Worm (Caenorhabditis elegans) whole organism, L4/young adult: ENCODE measurements around the gene sel-5.

ENCODE experiments used
- W03F9.2 ChIP-seq: fragments of 150-350 bp; optimal IDR thresholded peaks from 2 replicates; lab custom pipeline; 2014; ENCODE audit warnings: missing biosample characterization, missing genetic modification characterization
- dao-5 ChIP-seq: sonication (generic microtip); optimal IDR thresholded peaks from 2 replicates; lab custom pipeline; 2016; ENCODE audit warnings: missing genotype, missing genetic modification characterization, moderate library complexity, missing compliant biosample characterization
- him-1 ChIP-seq: sonication (generic microtip); optimal IDR thresholded peaks from 2 replicates; lab custom pipeline; 2016; ENCODE audit warnings: missing genotype, missing genetic modification reagents, missing genetic modification characterization, missing compliant biosample characterization

Gene sel-5

ce11 chrIII:4593098-4593697 lies 15.0 kb upstream of the sel-5 start, which contains the start of gene erh-2:
TSS of gene erh-2 (plus strand) at chrIII:4593231.
- no peak for TF ChIP-seq him-1 (tag; lab: Kevin White, UChicago)
- TF ChIP-seq W03F9.2: no peak

ce11 chrIII:4587177-4587576 lies 8.9 kb upstream of the sel-5 start, which contains the start of the genes F35G12.7 and smc-4:
TSS of gene F35G12.7 (minus strand) at chrIII:4587330.
TSS of gene smc-4 (plus strand) at chrIII:4587501.
- TF ChIP-seq W03F9.2 (no peak), dao-5 (no peak), him-1 (tag; lab: Kevin White, UChicago) (no peak)

- TF ChIP-seq W03F9.2: no peak
- TF ChIP-seq dao-5: no peak
- TF ChIP-seq him-1 (tag; lab: Kevin White, UChicago): no peak
Observed at ce11 chrIII:4584068-4584566, 5.9 kb upstream of the sel-5 start, which contains the start of gene F35G12.5. TSS of gene F35G12.5 (plus strand) at chrIII:4584118.

- TF ChIP-seq dao-5: no peak
- TF ChIP-seq him-1 (tag; lab: Kevin White, UChicago): no peak
- TF ChIP-seq W03F9.2: no peak
Observed at ce11 chrIII:4581495-4581894, 3.3 kb upstream of the sel-5 start, which contains the start of gene F35G12.12. TSS of gene F35G12.12 (plus strand) at chrIII:4581795.

- TF ChIP-seq dao-5 (peak; percentile 54), W03F9.2 (peak; percentile 80), him-1 (tag; lab: Kevin White, UChicago) (peak; percentile 66)
Observed at ce11 chrIII:4568455-4568854, 9.8 kb downstream of the sel-5 start, which contains the start of gene idhg-1. TSS of gene idhg-1 (plus strand) at chrIII:4568797.

- TF ChIP-seq dao-5 (no peak), W03F9.2 (no peak), him-1 (tag; lab: Kevin White, UChicago) (no peak)
Observed at ce11 chrIII:4568030-4568429, 10.2 kb downstream of the sel-5 start, which contains the start of gene mlcd-1. TSS of gene mlcd-1 (minus strand) at chrIII:4568130.

ce11 chrIII:4562070-4562788 lies 16.0 kb downstream of the sel-5 start, which contains the start of gene pan-1:
TSS of gene pan-1 (plus strand) at chrIII:4562738.
- TF ChIP-seq him-1 (tag; lab: Kevin White, UChicago) (no peak), W03F9.2 (peak; percentile 43)

ce11 chrIII:4561286-4561685 lies 17.0 kb downstream of the sel-5 start:
- TF ChIP-seq dao-5 (no peak), W03F9.2 (no peak), him-1 (tag; lab: Kevin White, UChicago) (no peak)

- TF ChIP-seq dao-5: no peak
- TF ChIP-seq W03F9.2: peak; percentile 34
- TF ChIP-seq him-1 (tag; lab: Kevin White, UChicago): peak; percentile 7
Observed at ce11 chrIII:4560393-4560890, 17.8 kb downstream of the sel-5 start.

- TF ChIP-seq dao-5 (no peak), W03F9.2 (no peak), him-1 (tag; lab: Kevin White, UChicago) (no peak)
Observed at ce11 chrIII:4555345-4555744, 22.9 kb downstream of the sel-5 start.

ce11 chrIII:4553316-4553715 lies 24.9 kb downstream of the sel-5 start, which contains the start of gene imph-1:
TSS of gene imph-1 (plus strand) at chrIII:4553616.
- TF ChIP-seq him-1 (tag; lab: Kevin White, UChicago) (no peak), W03F9.2 (no peak), dao-5 (no peak)

- TF ChIP-seq dao-5: no peak
- TF ChIP-seq W03F9.2: no peak
- no peak for TF ChIP-seq him-1 (tag; lab: Kevin White, UChicago)
Observed at ce11 chrIII:4552872-4553271, 25.4 kb downstream of the sel-5 start.

ce11 chrIII:4551963-4552362 lies 26.3 kb downstream of the sel-5 start:
- TF ChIP-seq W03F9.2 (peak; percentile 20), dao-5 (no peak), him-1 (tag; lab: Kevin White, UChicago) (peak; percentile 32)

- TF ChIP-seq him-1 (tag; lab: Kevin White, UChicago): no peak
- no peak for TF ChIP-seq W03F9.2
- TF ChIP-seq dao-5: no peak
Observed at ce11 chrIII:4548739-4549138, 29.5 kb downstream of the sel-5 start, which contains the start of gene M88.4. TSS of gene M88.4 (plus strand) at chrIII:4549039.
